Worm (Caenorhabditis elegans): ENCODE results near the gene rnp-1.

DNA sequence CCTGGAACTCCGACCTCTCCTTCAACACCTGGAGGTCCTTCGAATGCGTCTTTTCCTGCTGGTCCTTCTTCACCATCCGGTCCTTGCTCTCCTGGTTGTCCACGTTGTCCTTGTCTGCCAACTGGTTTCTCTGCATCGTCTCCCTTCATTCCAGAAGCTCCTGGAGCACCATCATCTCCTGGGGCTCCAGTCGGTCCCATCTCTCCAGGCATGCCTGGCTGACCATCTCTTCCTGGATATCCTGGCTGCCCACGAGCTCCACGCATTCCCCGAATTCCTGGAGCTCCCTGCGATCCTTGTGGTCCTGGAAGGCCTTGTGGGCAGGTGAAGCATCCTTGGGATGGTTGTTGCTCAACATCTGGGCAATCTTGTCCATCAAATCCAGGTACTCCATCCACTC lies 5.7 kb downstream of the rnp-1 start:
- no peak for TF ChIP-seq mdl-1 (tag; optimal IDR thresholded peaks at IDR 0.05)
- no peak for TF ChIP-seq fkh-10 (GFP tag; optimal IDR thresholded peaks at IDR 0.05)
- TF ChIP-seq nfya-1 (tag; optimal IDR thresholded peaks at IDR 0.05; ENCODE audit: insufficient read depth): no peak

Measured in whole organism, L3 larva.